Worm (Caenorhabditis elegans) whole organism, L3 larva: ENCODE results near the gene C17G1.14.

Source experiments
- ama-1 ChIP-seq: fragments of 150-350 bp; optimal IDR thresholded peaks from 2 replicates; lab custom pipeline; 2018
- pqm-1 ChIP-seq: fragments of 150-350 bp; optimal IDR thresholded peaks from 2 replicates; lab custom pipeline; 2017; ENCODE audit warnings: missing biosample characterization, missing genetic modification characterization, inconsistent platforms
- snpc-4 ChIP-seq: fragments of 150-350 bp; optimal IDR thresholded peaks from 2 replicates; lab custom pipeline; 2014; ENCODE audit warnings: missing biosample characterization, missing genetic modification characterization

- TF ChIP-seq ama-1 (lab: Kevin White, UChicago) = no peak
- no peak for TF ChIP-seq snpc-4 (tag; lab: Kevin White, UChicago)
- no peak for TF ChIP-seq pqm-1 (tag; lab: Kevin White, UChicago)
Measured at ce11 chrX:9918997-9919396, 19.6 kb upstream of the C17G1.14 start, which contains the start of gene folr-1.
